Fruit fly (Drosophila melanogaster) whole organism, embryonic: ENCODE results near the gene Mtp.
A peak's percentile ranks its signal among the peaks of the same experiment; 100 is the strongest.

ENCODE experiments used
- CG1024 ChIP-seq: fragments of 200-800 bp; sonication (Bioruptor generic); IDR thresholded peaks from 2 replicates; pipeline ENCODE4 v1.3.6; 2022; ENCODE audit warnings: missing biosample characterization, missing genetic modification characterization
- CG10274 ChIP-seq: fragments of 200-800 bp; sonication (Bioruptor generic); optimal IDR thresholded peaks from 3 replicates; lab custom pipeline; 2017; ENCODE audit warnings: missing biosample characterization, mild to moderate bottlenecking, missing genetic modification characterization
- CG10654 ChIP-seq: fragments of 200-800 bp; sonication (Bioruptor generic); optimal IDR thresholded peaks from 2 replicates; lab custom pipeline; 2016; ENCODE audit warnings: missing biosample characterization, missing genetic modification characterization
- CG14014 ChIP-seq: fragments of 200-800 bp; sonication (Bioruptor generic); IDR thresholded peaks from 2 replicates; pipeline ENCODE4 v1.3.6; 2022; ENCODE audit warnings: missing biosample characterization, missing genetic modification characterization
- CG14710 ChIP-seq: fragments of 200-800 bp; sonication (Bioruptor generic); optimal IDR thresholded peaks from 3 replicates; lab custom pipeline; 2019; ENCODE audit warnings: missing biosample characterization, mild to moderate bottlenecking, missing genetic modification characterization, moderate library complexity
- CG15479 ChIP-seq: fragments of 200-800 bp; sonication (Bioruptor generic); optimal IDR thresholded peaks from 3 replicates; lab custom pipeline; 2019; ENCODE audit warnings: missing biosample characterization, mild to moderate bottlenecking, missing genetic modification characterization, moderate library complexity
- CG15696 ChIP-seq: fragments of 200-800 bp; sonication (Bioruptor generic); optimal IDR thresholded peaks from 2 replicates; lab custom pipeline; 2019; ENCODE audit warnings: missing biosample characterization, mild to moderate bottlenecking, missing genetic modification characterization, moderate library complexity
- CG16815 ChIP-seq: fragments of 200-800 bp; sonication (Bioruptor generic); optimal IDR thresholded peaks from 3 replicates; lab custom pipeline; 2017; ENCODE audit warnings: missing biosample characterization, mild to moderate bottlenecking, missing genetic modification characterization
- CG17802 ChIP-seq: fragments of 200-800 bp; sonication (Bioruptor generic); optimal IDR thresholded peaks from 2 replicates; lab custom pipeline; 2018; ENCODE audit warnings: missing biosample characterization, mild to moderate bottlenecking, missing genetic modification characterization, moderate library complexity
- CG31388 ChIP-seq: fragments of 200-800 bp; sonication (Bioruptor generic); optimal IDR thresholded peaks from 2 replicates; lab custom pipeline; 2016; ENCODE audit warnings: missing biosample characterization, missing genetic modification characterization
- CG3407 ChIP-seq: fragments of 200-800 bp; sonication (Bioruptor generic); optimal IDR thresholded peaks from 2 replicates; lab custom pipeline; 2018; ENCODE audit warnings: missing biosample characterization, mild to moderate bottlenecking, missing genetic modification characterization
- CG34376 ChIP-seq: fragments of 200-800 bp; sonication (Bioruptor generic); optimal IDR thresholded peaks from 2 replicates; lab custom pipeline; 2018; ENCODE audit warnings: missing biosample characterization, mild to moderate bottlenecking, missing genetic modification characterization
- CG6175 ChIP-seq: fragments of 200-800 bp; sonication (Bioruptor generic); IDR thresholded peaks from 3 replicates; pipeline ENCODE4 v1.3.6; 2022; ENCODE audit warnings: missing biosample characterization, missing genetic modification characterization
- CG6791 ChIP-seq: fragments of 200-800 bp; sonication (Bioruptor generic); IDR thresholded peaks from 3 replicates; pipeline ENCODE4 v1.3.6; 2022; ENCODE audit warnings: missing biosample characterization, missing genetic modification characterization; ENCODE audit not compliant: partially characterized antibody
- CG6854 ChIP-seq: fragments of 200-800 bp; sonication (Bioruptor generic); optimal IDR thresholded peaks from 3 replicates; lab custom pipeline; 2017; ENCODE audit warnings: missing biosample characterization, mild to moderate bottlenecking, missing genetic modification characterization
- CG7963 ChIP-seq: fragments of 200-800 bp; sonication (Bioruptor generic); IDR thresholded peaks from 3 replicates; pipeline ENCODE4 v1.3.6; 2022; ENCODE audit warnings: missing biosample characterization, missing genetic modification characterization; ENCODE audit not compliant: partially characterized antibody
- CG8290 ChIP-seq, 3 experiments: fragments of 200-800 bp; sonication (Bioruptor generic); optimal IDR thresholded peaks; 2 replicates each; lab custom pipeline; 2016 to 2019; ENCODE audit warnings: missing biosample characterization in 3 of 3, missing genetic modification characterization in 3 of 3, mild to moderate bottlenecking in 2 of 3, moderate library complexity in 1 of 3
- D19A ChIP-seq: fragments of 200-800 bp; optimal IDR thresholded peaks from 3 replicates; lab custom pipeline; 2019; ENCODE audit warnings: missing biosample characterization, mild to moderate bottlenecking, missing genetic modification characterization, moderate library complexity
- Eip74EF ChIP-seq, 2 experiments: fragments of 200-800 bp in 1 of 2; fragments of >200 bp in 1 of 2; sonication (Bioruptor generic) in 1 of 2; optimal IDR thresholded peaks; 2 replicates each; lab custom pipeline; 2017 to 2019; ENCODE audit warnings: missing biosample characterization in 2 of 2, missing genetic modification characterization in 2 of 2, mild to moderate bottlenecking in 1 of 2, moderate library complexity in 1 of 2
- Ets65A ChIP-seq: fragments of 200-800 bp; sonication (Bioruptor generic); peaks from one replicate; lab custom pipeline; 2016; ENCODE audit warnings: missing biosample characterization, missing genetic modification characterization
- Hmx ChIP-seq: fragments of 200-800 bp; sonication (Bioruptor generic); optimal IDR thresholded peaks from 2 replicates; lab custom pipeline; 2016; ENCODE audit warnings: missing biosample characterization, missing genetic modification characterization
- Hr78 ChIP-seq, 2 experiments: fragments of 200-800 bp in 1 of 2; fragments of >200 bp in 1 of 2; sonication (Bioruptor generic) in 1 of 2; optimal IDR thresholded peaks; 2 replicates each; lab custom pipeline; 2017 to 2019; ENCODE audit warnings: missing biosample characterization in 2 of 2, missing genetic modification characterization in 2 of 2, mild to moderate bottlenecking in 1 of 2, moderate library complexity in 1 of 2
- Med ChIP-seq: fragments of 200-800 bp; sonication (Bioruptor generic); peaks from one replicate; lab custom pipeline; 2016; ENCODE audit warnings: missing biosample characterization, missing genetic modification characterization, mild to moderate bottlenecking, inconsistent platforms, moderate library complexity
- Pdp1 ChIP-seq, 2 experiments: fragments of 200-800 bp; sonication (Bioruptor generic); optimal IDR thresholded peaks; 3 replicates each; lab custom pipeline; 2016; ENCODE audit warnings: missing biosample characterization in 2 of 2, missing genetic modification characterization in 2 of 2, mild to moderate bottlenecking in 1 of 2, moderate library complexity in 1 of 2
- Scr ChIP-seq: fragments of 200-800 bp; sonication (Bioruptor generic); IDR thresholded peaks from 2 replicates; pipeline ENCODE4 v1.3.6; 2022; ENCODE audit warnings: missing biosample characterization, missing genetic modification characterization; ENCODE audit not compliant: partially characterized antibody
- ato ChIP-seq: fragments of 200-800 bp; sonication (Bioruptor generic); IDR thresholded peaks from 2 replicates; pipeline ENCODE4 v1.3.6; 2022; ENCODE audit warnings: missing biosample characterization, missing genetic modification characterization; ENCODE audit not compliant: partially characterized antibody
- caup ChIP-seq: fragments of 200-800 bp; sonication (Bioruptor generic); optimal IDR thresholded peaks from 3 replicates; lab custom pipeline; 2017; ENCODE audit warnings: missing biosample characterization, mild to moderate bottlenecking, missing genetic modification characterization, moderate library complexity; ENCODE audit not compliant: severe bottlenecking
- cg ChIP-seq: fragments of 200-800 bp; sonication (Bioruptor generic); optimal IDR thresholded peaks from 3 replicates; lab custom pipeline; 2019; ENCODE audit warnings: missing biosample characterization, mild to moderate bottlenecking, missing genetic modification characterization, moderate library complexity
- chif ChIP-seq, 2 experiments: fragments of 200-800 bp; sonication (Bioruptor generic); optimal IDR thresholded peaks; 3 replicates each; lab custom pipeline; 2016; ENCODE audit warnings: missing biosample characterization in 2 of 2, missing genetic modification characterization in 2 of 2
- chn ChIP-seq: fragments of 200-800 bp; sonication (Bioruptor generic); optimal IDR thresholded peaks from 2 replicates; lab custom pipeline; 2016; ENCODE audit warnings: missing biosample characterization, missing genetic modification characterization
- esg ChIP-seq: fragments of 200-800 bp; sonication (Bioruptor generic); conservative IDR thresholded peaks from 2 replicates; pipeline ENCODE4 v1.3.6; 2022; ENCODE audit warnings: missing biosample characterization, missing genetic modification characterization
- eve ChIP-seq, 2 experiments: fragments of >200 bp; optimal IDR thresholded peaks; 2 replicates each; lab custom pipeline; 2017; ENCODE audit warnings: missing biosample characterization in 2 of 2, missing genetic modification characterization in 2 of 2
- gcm ChIP-seq: fragments of 200-800 bp; sonication (Bioruptor generic); optimal IDR thresholded peaks from 2 replicates; lab custom pipeline; 2019; ENCODE audit warnings: missing biosample characterization, mild to moderate bottlenecking, missing genetic modification characterization, moderate library complexity
- gem ChIP-seq: fragments of 200-800 bp; sonication (Bioruptor generic); optimal IDR thresholded peaks from 2 replicates; lab custom pipeline; 2019; ENCODE audit warnings: missing biosample characterization, mild to moderate bottlenecking, missing genetic modification characterization, moderate library complexity
- jing ChIP-seq: fragments of 200-800 bp; sonication (Bioruptor generic); optimal IDR thresholded peaks from 2 replicates; lab custom pipeline; 2018; ENCODE audit warnings: missing biosample characterization, mild to moderate bottlenecking, missing genetic modification characterization
- mam ChIP-seq: fragments of 200-800 bp; sonication (Bioruptor generic); optimal IDR thresholded peaks from 3 replicates; lab custom pipeline; 2016; ENCODE audit warnings: missing biosample characterization, missing genetic modification characterization
- nom ChIP-seq: fragments of 200-800 bp; sonication (Bioruptor generic); optimal IDR thresholded peaks from 2 replicates; lab custom pipeline; 2017; ENCODE audit warnings: missing biosample characterization, missing genetic modification characterization, mild to moderate bottlenecking, moderate library complexity, missing genetic modification reagents
- onecut ChIP-seq: fragments of 200-800 bp; sonication (Bioruptor generic); IDR thresholded peaks from 2 replicates; pipeline ENCODE4 v1.3.6; 2022; ENCODE audit warnings: missing biosample characterization, missing genetic modification characterization
- pho ChIP-seq: fragments of 200-800 bp; sonication (Bioruptor generic); optimal IDR thresholded peaks from 2 replicates; lab custom pipeline; 2016; ENCODE audit warnings: missing biosample characterization, missing genetic modification characterization
- repo ChIP-seq: fragments of 200-800 bp; sonication (Bioruptor generic); optimal IDR thresholded peaks from 2 replicates; lab custom pipeline; 2016; ENCODE audit warnings: missing biosample characterization, missing genetic modification characterization
- sens ChIP-seq: fragments of 200-800 bp; sonication (Bioruptor generic); peaks from one replicate; lab custom pipeline; 2016; ENCODE audit warnings: missing biosample characterization, missing genetic modification characterization
- tgo ChIP-seq: fragments of 200-800 bp; sonication (Bioruptor generic); IDR thresholded peaks from 3 replicates; pipeline ENCODE4 v1.3.6; 2022; ENCODE audit warnings: missing biosample characterization, missing genetic modification characterization
- tll ChIP-seq, 2 experiments: fragments of 200-800 bp in 1 of 2; fragments of >200 bp in 1 of 2; sonication (Bioruptor generic) in 1 of 2; optimal IDR thresholded peaks; 2 replicates each; lab custom pipeline; 2017 to 2019; ENCODE audit warnings: missing biosample characterization in 2 of 2, missing genetic modification characterization in 2 of 2, mild to moderate bottlenecking in 1 of 2, moderate library complexity in 1 of 2
- tup ChIP-seq: fragments of 200-800 bp; sonication (Bioruptor generic); optimal IDR thresholded peaks from 2 replicates; lab custom pipeline; 2016; ENCODE audit warnings: missing biosample characterization, mild to moderate bottlenecking, missing genetic modification characterization, moderate library complexity
- usp ChIP-seq: fragments of >200 bp; optimal IDR thresholded peaks from 2 replicates; lab custom pipeline; 2017; ENCODE audit warnings: missing biosample characterization, missing genetic modification characterization
- vvl ChIP-seq: fragments of 200-800 bp; sonication (Bioruptor generic); IDR thresholded peaks from 2 replicates; pipeline ENCODE4 v1.3.6; 2022; ENCODE audit warnings: missing biosample characterization, missing genetic modification characterization
- wek ChIP-seq: fragments of 200-800 bp; sonication (Bioruptor generic); optimal IDR thresholded peaks from 3 replicates; lab custom pipeline; 2018; ENCODE audit warnings: missing biosample characterization, mild to moderate bottlenecking, missing genetic modification characterization, moderate library complexity

The Mtp gene

DNA sequence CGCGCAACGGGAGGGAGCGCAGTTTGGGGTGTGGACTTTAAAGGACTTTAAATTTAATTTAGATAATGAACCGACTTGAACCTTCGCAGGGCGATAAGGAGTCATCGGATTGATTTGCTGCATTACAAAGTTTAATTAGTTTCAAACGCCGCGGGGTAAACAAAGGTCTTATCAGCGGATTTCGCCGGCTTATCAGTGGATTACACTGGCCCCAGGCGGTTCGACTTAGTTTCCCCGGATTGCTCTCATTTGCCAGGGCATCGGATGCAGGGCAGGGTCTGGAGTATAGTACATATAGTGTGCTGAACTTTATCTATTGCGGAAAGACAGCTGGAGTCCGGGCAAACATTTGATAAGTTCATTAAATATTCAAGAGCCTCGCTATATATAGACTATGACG lies 44.2 kb downstream of the Mtp start:
- peak; percentile 44 for TF ChIP-seq CG34376
- peak; percentile 2 for TF ChIP-seq sens
- no peak for TF ChIP-seq CG10274 (GFP tag; lab: Kevin White, UChicago)
- peak; percentile 44 for TF ChIP-seq CG15479 (GFP tag; lab: Kevin White, UChicago)
- no peak for TF ChIP-seq chn (GFP tag; lab: Kevin White, UChicago)
- no peak for TF ChIP-seq tll (GFP tag; optimal IDR thresholded peaks at IDR 0.05; lab: Kevin White, UChicago)
- no peak for TF ChIP-seq CG6175 (GFP tag; lab: Robert Waterston, UW)
- peak in 1 of 2 experiments; percentile 10 for TF ChIP-seq Hr78 (GFP tag; optimal IDR thresholded peaks at IDR 0.05; lab: Kevin White, UChicago)
- no peak for TF ChIP-seq usp
- TF ChIP-seq CG14014: no peak
- TF ChIP-seq Eip74EF (GFP tag; optimal IDR thresholded peaks at IDR 0.05; lab: Kevin White, UChicago): peak in 1 of 2 experiments; percentile 15
- no peak for TF ChIP-seq Hmx (GFP tag; lab: Kevin White, UChicago)
- TF ChIP-seq gem (tag; lab: Kevin White, UChicago): peak; percentile 69
- no peak for TF ChIP-seq onecut (GFP tag; lab: Robert Waterston, UW)
- TF ChIP-seq wek (GFP tag; lab: Kevin White, UChicago): no peak
- TF ChIP-seq Ets65A (GFP tag; lab: Kevin White, UChicago): peak; percentile 75
- no peak for TF ChIP-seq mam
- no peak for TF ChIP-seq gcm (GFP tag; lab: Kevin White, UChicago)
- TF ChIP-seq CG16815: no peak
- TF ChIP-seq CG8290 (GFP tag; optimal IDR thresholded peaks at IDR 0.05; lab: Kevin White, UChicago): no peak
- TF ChIP-seq CG8290 (tag; optimal IDR thresholded peaks at IDR 0.05; lab: Kevin White, UChicago): no peak
- TF ChIP-seq D19A (tag; lab: Kevin White, UChicago): no peak
- no peak for TF ChIP-seq CG1024 (GFP tag; lab: Robert Waterston, UW)
- TF ChIP-seq Med (GFP tag; lab: Kevin White, UChicago): peak; percentile 32
- TF ChIP-seq CG3407 (GFP tag; lab: Kevin White, UChicago): no peak
- TF ChIP-seq CG17802 (tag; lab: Kevin White, UChicago): no peak

DNA sequence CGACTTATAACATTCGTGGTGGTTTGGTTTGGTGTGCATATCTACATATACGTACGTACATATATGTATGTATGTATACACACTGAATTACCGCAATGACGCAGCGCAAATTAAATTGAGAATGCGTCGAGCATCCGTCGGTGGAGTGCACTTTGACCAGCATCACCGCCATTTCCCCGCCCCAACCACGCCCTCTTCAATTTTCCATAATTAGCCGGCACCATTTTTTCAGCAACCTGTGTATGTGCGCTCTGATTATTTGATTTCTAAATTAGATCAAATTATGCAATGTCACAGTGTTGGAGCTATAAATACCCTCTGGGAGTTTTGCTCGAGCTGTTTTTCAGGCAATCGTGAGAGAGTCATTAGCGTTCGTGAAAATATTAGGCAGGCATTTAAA lies 44.6 kb downstream of the Mtp start:
- no peak for TF ChIP-seq tgo (GFP tag; lab: Robert Waterston, UW)
- TF ChIP-seq vvl (GFP tag; lab: Robert Waterston, UW): 0 out of 2 replicates have a peak, but pooled peaks have one; percentile 19
- TF ChIP-seq nom (GFP tag; lab: Kevin White, UChicago): peak; percentile 60
- peak; percentile 18 for TF ChIP-seq Med (GFP tag; lab: Kevin White, UChicago)
- TF ChIP-seq Pdp1 (GFP tag; optimal IDR thresholded peaks at IDR 0.05; lab: Kevin White, UChicago): peak in 1 of 2 experiments; percentile 49

DNA sequence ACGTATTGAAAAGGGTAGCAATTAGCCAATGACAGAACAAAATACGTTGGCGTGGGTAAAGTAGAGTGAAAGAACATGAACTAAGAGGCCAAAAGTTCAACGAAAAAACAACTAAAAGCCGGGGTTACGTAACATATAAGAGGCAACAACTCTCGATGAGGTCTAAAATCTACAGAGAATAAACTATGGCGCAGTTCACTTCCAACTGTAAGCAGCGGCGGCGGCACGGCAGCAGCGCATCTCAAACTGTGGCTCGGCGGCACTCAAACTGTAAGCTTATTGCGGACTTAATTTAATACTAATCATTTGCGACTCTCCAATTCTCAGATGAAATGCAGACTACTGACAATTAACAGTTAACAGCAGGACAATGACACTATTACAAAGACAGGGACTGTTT lies 48.2 kb downstream of the Mtp start:
- TF ChIP-seq CG15696 (tag; lab: Kevin White, UChicago): no peak
- no peak for TF ChIP-seq caup (GFP tag; lab: Kevin White, UChicago)
- TF ChIP-seq repo (GFP tag; lab: Kevin White, UChicago): no peak
- 0 out of 2 replicates have a peak, but pooled peaks have one; percentile 11 for TF ChIP-seq CG14014
- no peak for TF ChIP-seq tup
- TF ChIP-seq CG6791: peak; percentile 38; the same call in 1 of the 3 replicates
- TF ChIP-seq pho (GFP tag; lab: Kevin White, UChicago): no peak
- TF ChIP-seq cg (GFP tag; lab: Kevin White, UChicago): no peak
- no peak for TF ChIP-seq CG31388 (GFP tag; lab: Kevin White, UChicago)
- no peak for TF ChIP-seq eve (GFP tag; optimal IDR thresholded peaks at IDR 0.05; lab: Kevin White, UChicago)
- TF ChIP-seq CG14710: no peak
- peak; percentile 22; the same call in 1 of the 2 replicates for TF ChIP-seq ato (GFP tag; lab: Robert Waterston, UW)
- no peak for TF ChIP-seq CG10654 (GFP tag; lab: Kevin White, UChicago)
- no peak for TF ChIP-seq esg (GFP tag; lab: Robert Waterston, UW)
- TF ChIP-seq CG7963: peak; percentile 26; the same call in 1 of the 3 replicates
- no peak for TF ChIP-seq chif (GFP tag; optimal IDR thresholded peaks at IDR 0.05; lab: Kevin White, UChicago)
- TF ChIP-seq CG6854 (GFP tag; lab: Kevin White, UChicago): peak; percentile 23
- no peak for TF ChIP-seq Scr (GFP tag; lab: Robert Waterston, UW)
- TF ChIP-seq jing: no peak
